Fruit fly (Drosophila melanogaster) whole organism, prepupa: Measurements from ENCODE around the gene CG3184.

ENCODE experiments used
- Blimp-1 ChIP-seq: fragments of 200-800 bp; sonication (Bioruptor generic); optimal IDR thresholded peaks from 3 replicates; lab custom pipeline; 2017; ENCODE audit warnings: missing biosample characterization, missing genetic modification characterization, mild to moderate bottlenecking, moderate library complexity, missing genetic modification reagents
- CG10631 ChIP-seq: fragments of 200-800 bp; sonication (Bioruptor generic); optimal IDR thresholded peaks from 2 replicates; lab custom pipeline; 2016; ENCODE audit warnings: missing biosample characterization, missing genetic modification characterization
- CG11902 ChIP-seq: fragments of 200-800 bp; sonication (Bioruptor generic); optimal IDR thresholded peaks from 3 replicates; lab custom pipeline; 2016; ENCODE audit warnings: missing biosample characterization, missing genetic modification characterization
- CG15336 ChIP-seq: fragments of 200-800 bp; sonication (Bioruptor generic); IDR thresholded peaks from 2 replicates; pipeline ENCODE4 v1.3.6; 2022; ENCODE audit warnings: missing biosample characterization, missing genetic modification characterization
- CG1621 ChIP-seq: fragments of 200-800 bp; sonication (Bioruptor generic); optimal IDR thresholded peaks from 3 replicates; lab custom pipeline; 2018; ENCODE audit warnings: missing biosample characterization, mild to moderate bottlenecking, missing genetic modification characterization
- CG3032 ChIP-seq: fragments of 200-800 bp; optimal IDR thresholded peaks from 2 replicates; lab custom pipeline; 2019; ENCODE audit warnings: missing biosample characterization, mild to moderate bottlenecking, missing genetic modification characterization, moderate library complexity
- CG32006 ChIP-seq: fragments of 200-800 bp; sonication (Bioruptor generic); optimal IDR thresholded peaks from 3 replicates; lab custom pipeline; 2017; ENCODE audit warnings: missing biosample characterization, mild to moderate bottlenecking, missing genetic modification characterization
- CG34406 ChIP-seq: fragments of 200-800 bp; sonication (Bioruptor generic); optimal IDR thresholded peaks from 3 replicates; lab custom pipeline; 2016; ENCODE audit warnings: missing biosample characterization, missing genetic modification characterization
- CG3919 ChIP-seq: fragments of 200-800 bp; sonication (Bioruptor generic); optimal IDR thresholded peaks from 3 replicates; lab custom pipeline; 2016; ENCODE audit warnings: missing biosample characterization, missing genetic modification characterization
- CG4318 ChIP-seq: fragments of 200-800 bp; sonication (Bioruptor generic); optimal IDR thresholded peaks from 3 replicates; lab custom pipeline; 2017; ENCODE audit warnings: missing biosample characterization, mild to moderate bottlenecking, missing genetic modification characterization
- CG6163 ChIP-seq: fragments of 200-800 bp; sonication (Bioruptor generic); IDR thresholded peaks from 3 replicates; pipeline ENCODE4 v1.3.6; 2022; ENCODE audit warnings: missing biosample characterization, missing genetic modification characterization
- CG6276 ChIP-seq: fragments of 200-800 bp; sonication (Bioruptor generic); optimal IDR thresholded peaks from 2 replicates; lab custom pipeline; 2017; ENCODE audit warnings: missing biosample characterization, mild to moderate bottlenecking, missing genetic modification characterization
- CG6808 ChIP-seq: fragments of 200-800 bp; sonication (Bioruptor generic); optimal IDR thresholded peaks from 3 replicates; lab custom pipeline; 2017; ENCODE audit warnings: missing biosample characterization, missing genetic modification characterization, mild to moderate bottlenecking, moderate library complexity, missing genetic modification reagents
- CG6854 ChIP-seq: fragments of 200-800 bp; sonication (Bioruptor generic); optimal IDR thresholded peaks from 2 replicates; lab custom pipeline; 2017; ENCODE audit warnings: missing biosample characterization, mild to moderate bottlenecking, missing genetic modification characterization
- CG7368 ChIP-seq: fragments of 200-800 bp; sonication (Bioruptor generic); optimal IDR thresholded peaks from 3 replicates; lab custom pipeline; 2016; ENCODE audit warnings: missing biosample characterization, missing genetic modification characterization
- Eip75B ChIP-seq: fragments of 200-800 bp; sonication (Bioruptor generic); optimal IDR thresholded peaks from 3 replicates; lab custom pipeline; 2016; ENCODE audit warnings: missing biosample characterization, missing genetic modification characterization
- Eip78C ChIP-seq: fragments of 200-800 bp; sonication (Bioruptor generic); peaks from one replicate; lab custom pipeline; 2016; ENCODE audit warnings: missing biosample characterization, missing genetic modification characterization
- Eip93F ChIP-seq: fragments of 200-800 bp; sonication (Bioruptor generic); optimal IDR thresholded peaks from 2 replicates; lab custom pipeline; 2016; ENCODE audit warnings: missing biosample characterization, mild to moderate bottlenecking, missing genetic modification characterization
- Ets96B ChIP-seq: fragments of 200-800 bp; optimal IDR thresholded peaks from 2 replicates; lab custom pipeline; 2019; ENCODE audit warnings: missing biosample characterization, mild to moderate bottlenecking, missing genetic modification characterization, moderate library complexity
- Hr39 ChIP-seq: fragments of 200-800 bp; sonication (Bioruptor generic); optimal IDR thresholded peaks from 2 replicates; lab custom pipeline; 2016; ENCODE audit warnings: missing biosample characterization, missing genetic modification characterization
- Hr4 ChIP-seq: fragments of 200-800 bp; sonication (Bioruptor generic); optimal IDR thresholded peaks from 3 replicates; lab custom pipeline; 2016; ENCODE audit warnings: missing biosample characterization, missing genetic modification characterization
- Lpt ChIP-seq: fragments of 200-800 bp; sonication (Bioruptor generic); optimal IDR thresholded peaks from 3 replicates; lab custom pipeline; 2016; ENCODE audit warnings: missing biosample characterization, missing genetic modification characterization
- Smox ChIP-seq: fragments of 200-800 bp; sonication (Bioruptor generic); optimal IDR thresholded peaks from 3 replicates; lab custom pipeline; 2016; ENCODE audit warnings: missing biosample characterization, missing genetic modification characterization
- Sox14 ChIP-seq: fragments of 200-800 bp; sonication (Bioruptor generic); optimal IDR thresholded peaks from 3 replicates; lab custom pipeline; 2016; ENCODE audit warnings: missing biosample characterization, missing genetic modification characterization
- achi ChIP-seq: fragments of 200-800 bp; sonication (Bioruptor generic); optimal IDR thresholded peaks from 3 replicates; lab custom pipeline; 2016; ENCODE audit warnings: missing biosample characterization, missing genetic modification characterization
- acj6 ChIP-seq: fragments of 200-800 bp; sonication (Bioruptor generic); optimal IDR thresholded peaks from 3 replicates; lab custom pipeline; 2016; ENCODE audit warnings: missing biosample characterization, missing genetic modification characterization
- cyc ChIP-seq: fragments of 200-800 bp; sonication (Bioruptor generic); optimal IDR thresholded peaks from 3 replicates; lab custom pipeline; 2016; ENCODE audit warnings: missing biosample characterization, missing genetic modification characterization
- dac ChIP-seq: fragments of 200-800 bp; sonication (Bioruptor generic); optimal IDR thresholded peaks from 2 replicates; lab custom pipeline; 2017; ENCODE audit warnings: missing biosample characterization, mild to moderate bottlenecking, missing genetic modification characterization
- dsx ChIP-seq: fragments of 200-800 bp; optimal IDR thresholded peaks from 3 replicates; lab custom pipeline; 2019; ENCODE audit warnings: missing biosample characterization, mild to moderate bottlenecking, missing genetic modification characterization, moderate library complexity; ENCODE audit not compliant: poor library complexity, severe bottlenecking
- eg ChIP-seq: fragments of 200-800 bp; sonication (Bioruptor generic); IDR thresholded peaks from 3 replicates; pipeline ENCODE4 v1.3.6; 2022; ENCODE audit warnings: missing biosample characterization, missing genetic modification characterization
- esn ChIP-seq: fragments of 200-800 bp; sonication (Bioruptor generic); optimal IDR thresholded peaks from 2 replicates; lab custom pipeline; 2016; ENCODE audit warnings: missing biosample characterization, mild to moderate bottlenecking, missing genetic modification characterization, moderate library complexity
- fd59A ChIP-seq: fragments of 200-800 bp; sonication (Bioruptor generic); optimal IDR thresholded peaks from 2 replicates; lab custom pipeline; 2017; ENCODE audit warnings: missing biosample characterization, mild to moderate bottlenecking, missing genetic modification characterization, missing genetic modification reagents
- fkh ChIP-seq: fragments of 200-800 bp; sonication (Bioruptor generic); optimal IDR thresholded peaks from 3 replicates; lab custom pipeline; 2017; ENCODE audit warnings: missing biosample characterization, mild to moderate bottlenecking, missing genetic modification characterization, moderate library complexity
- lz ChIP-seq: fragments of 200-800 bp; sonication (Bioruptor generic); optimal IDR thresholded peaks from 3 replicates; lab custom pipeline; 2016; ENCODE audit warnings: missing biosample characterization, missing genetic modification characterization
- pdm3 ChIP-seq: fragments of 200-800 bp; sonication (Bioruptor generic); optimal IDR thresholded peaks from 3 replicates; lab custom pipeline; 2016; ENCODE audit warnings: missing biosample characterization, missing genetic modification characterization
- salr ChIP-seq, 2 experiments: fragments of 200-800 bp; sonication (Bioruptor generic); optimal IDR thresholded peaks; 3 replicates each; lab custom pipeline; 2016 to 2018; ENCODE audit warnings: missing biosample characterization in 2 of 2, missing genetic modification characterization in 2 of 2, mild to moderate bottlenecking in 1 of 2
- spab ChIP-seq: fragments of 200-800 bp; sonication (Bioruptor generic); optimal IDR thresholded peaks from 2 replicates; lab custom pipeline; 2017; ENCODE audit warnings: missing biosample characterization, mild to moderate bottlenecking, missing genetic modification characterization, missing genetic modification reagents
- ss ChIP-seq, 2 experiments: fragments of 200-800 bp; sonication (Bioruptor generic); optimal IDR thresholded peaks; 2 replicates in 1 of 2; 3 replicates in 1 of 2; lab custom pipeline; 2017 to 2018; ENCODE audit warnings: mild to moderate bottlenecking in 2 of 2, missing biosample characterization in 2 of 2, missing genetic modification characterization in 2 of 2, moderate library complexity in 1 of 2
- svp ChIP-seq: fragments of 200-800 bp; sonication (Bioruptor generic); peaks from one replicate; lab custom pipeline; 2016; ENCODE audit warnings: missing biosample characterization, missing genetic modification characterization
- topi ChIP-seq: fragments of 200-800 bp; sonication (Bioruptor generic); optimal IDR thresholded peaks from 3 replicates; lab custom pipeline; 2016; ENCODE audit warnings: missing biosample characterization, missing genetic modification characterization
- vri ChIP-seq: fragments of 200-800 bp; sonication (Bioruptor generic); optimal IDR thresholded peaks from 3 replicates; lab custom pipeline; 2016; ENCODE audit warnings: missing biosample characterization, mild to moderate bottlenecking, missing genetic modification characterization

CG3184 gene

DNA sequence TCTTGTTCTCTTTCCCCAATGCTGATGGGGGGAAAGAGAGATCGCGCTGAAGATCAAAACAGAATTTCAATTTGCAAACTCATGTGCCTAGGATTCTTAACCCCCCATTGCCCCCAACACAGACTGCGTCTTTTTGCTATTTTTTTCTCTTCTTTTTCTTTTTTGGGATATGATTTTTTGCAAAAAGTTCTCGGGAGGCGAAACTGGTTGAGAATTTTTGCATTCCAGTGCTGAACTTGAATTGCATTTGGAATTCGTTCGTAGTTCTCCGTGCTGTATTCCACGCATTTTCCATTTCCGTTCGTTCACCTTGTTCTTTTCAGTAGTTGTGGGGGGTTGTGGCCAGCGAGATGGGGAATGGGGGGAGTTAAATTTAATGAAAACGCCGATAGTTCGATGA lies 19.6 kb upstream of the CG3184 start (continued):
- TF ChIP-seq spab (GFP tag; lab: Kevin White, UChicago): peak; percentile 65
- TF ChIP-seq CG11902 (GFP tag; lab: Kevin White, UChicago): no peak
- TF ChIP-seq Ets96B (tag; lab: Kevin White, UChicago): peak; percentile 50
- no peak for TF ChIP-seq CG7368
- peak; percentile 10 for TF ChIP-seq CG32006 (GFP tag; lab: Kevin White, UChicago)
- no peak for TF ChIP-seq CG4318
- TF ChIP-seq cyc (GFP tag; lab: Kevin White, UChicago): no peak
- TF ChIP-seq, all 60 proteins: peak for 21

DNA sequence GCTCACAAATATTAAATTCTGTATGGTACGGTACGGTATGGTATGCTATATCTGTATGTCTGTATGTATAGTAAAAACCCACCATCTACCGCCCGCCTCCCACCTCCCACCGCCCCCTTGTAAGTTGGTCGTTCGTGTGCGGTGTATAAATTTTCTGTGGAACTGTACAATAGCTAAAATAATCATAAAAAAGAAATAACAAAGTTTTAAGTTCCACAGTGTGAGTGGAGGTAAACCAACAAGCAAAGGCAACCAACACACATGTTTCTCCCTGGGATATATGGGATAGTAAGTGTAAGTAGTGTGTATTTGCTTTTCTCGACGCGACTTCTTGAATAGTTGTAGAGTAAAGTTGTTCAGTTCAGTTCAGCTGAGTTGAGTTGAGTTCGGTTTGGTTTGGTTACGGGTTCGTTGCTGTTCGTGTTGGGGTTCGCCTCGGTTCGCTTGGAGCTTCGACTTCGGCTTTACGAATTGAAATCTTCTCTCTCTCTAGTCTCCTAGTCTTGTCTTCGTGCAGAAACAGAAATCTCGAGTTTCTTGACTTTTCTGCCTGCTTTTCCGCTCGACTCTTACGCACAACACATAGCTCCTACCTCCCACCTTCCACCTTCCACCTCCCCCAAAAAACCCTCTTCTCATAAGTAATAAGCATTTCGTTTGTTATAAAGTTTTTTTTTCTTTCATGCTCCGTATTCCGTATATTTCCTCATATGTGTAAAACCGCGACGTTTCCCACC lies 18.2 kb upstream of the CG3184 start:
- no peak for TF ChIP-seq vri (GFP tag; lab: Kevin White, UChicago)
- 0 out of 3 replicates have a peak, but pooled peaks have one; percentile 8 for TF ChIP-seq eg (GFP tag; lab: Robert Waterston, UW)
- TF ChIP-seq CG34406 (GFP tag; lab: Kevin White, UChicago): no peak
- TF ChIP-seq fkh: peak; percentile 87
- TF ChIP-seq CG6808 (GFP tag; lab: Kevin White, UChicago): no peak
- peak; percentile 43; the same call in 1 of the 2 replicates for TF ChIP-seq CG15336
- peak in 1 of 2 experiments; percentile 11 for TF ChIP-seq ss (GFP tag; optimal IDR thresholded peaks at IDR 0.05; lab: Kevin White, UChicago)

- TF ChIP-seq CG1621 (tag; lab: Kevin White, UChicago): no peak
- TF ChIP-seq vri (GFP tag; lab: Kevin White, UChicago): peak; percentile 88
Measured at dm6 chrX:6705890-6706289, 17.3 kb upstream of the CG3184 start.

dm6 chrX:6705059-6705802 lies 16.7 kb upstream of the CG3184 start:
- peak; percentile 25 for TF ChIP-seq acj6 (GFP tag; lab: Kevin White, UChicago)
- no peak for TF ChIP-seq Eip93F (GFP tag; lab: Kevin White, UChicago)
- no peak for TF ChIP-seq Blimp-1 (GFP tag; lab: Kevin White, UChicago)
- TF ChIP-seq CG10631: peak; percentile 43
- TF ChIP-seq CG1621 (tag; lab: Kevin White, UChicago): peak; percentile 19
- no peak for TF ChIP-seq CG6163 (GFP tag; lab: Robert Waterston, UW)
- no peak for TF ChIP-seq CG6854 (GFP tag; lab: Kevin White, UChicago)
- TF ChIP-seq CG6808 (GFP tag; lab: Kevin White, UChicago): peak; percentile 46
- peak; percentile 28 for TF ChIP-seq spab (GFP tag; lab: Kevin White, UChicago)
- TF ChIP-seq topi: peak; percentile 32
- TF ChIP-seq fd59A (GFP tag; lab: Kevin White, UChicago): peak; percentile 7
- TF ChIP-seq salr (GFP tag; optimal IDR thresholded peaks at IDR 0.05; lab: Kevin White, UChicago): peak; percentile 5 to 32
- peak; percentile 26 for TF ChIP-seq CG3032
- peak; percentile 21 for TF ChIP-seq CG6276 (GFP tag; lab: Kevin White, UChicago)
- no peak for TF ChIP-seq dac (GFP tag; lab: Kevin White, UChicago)
- TF ChIP-seq Eip75B (GFP tag; lab: Kevin White, UChicago): peak; percentile 49
- no peak for TF ChIP-seq cyc (GFP tag; lab: Kevin White, UChicago)
- TF ChIP-seq lz (GFP tag; lab: Kevin White, UChicago): peak; percentile 30
- peak; percentile 40 for TF ChIP-seq achi (GFP tag; lab: Kevin White, UChicago)
- peak; percentile 86 for TF ChIP-seq svp (GFP tag; lab: Kevin White, UChicago)
- TF ChIP-seq fkh: no peak
- TF ChIP-seq Ets96B (tag; lab: Kevin White, UChicago): peak; percentile 15
- TF ChIP-seq Lpt: peak; percentile 1
- TF ChIP-seq CG3919 (GFP tag; lab: Kevin White, UChicago): peak; percentile 0
- peak; percentile 56 for TF ChIP-seq esn (GFP tag; lab: Kevin White, UChicago)
- 0 out of 3 replicates have a peak, but pooled peaks have one; percentile 16 for TF ChIP-seq eg (GFP tag; lab: Robert Waterston, UW)
- peak; percentile 26 for TF ChIP-seq dsx (GFP tag; lab: Kevin White, UChicago)
- peak; percentile 34 for TF ChIP-seq CG4318
- peak; percentile 46 for TF ChIP-seq Sox14 (GFP tag; lab: Kevin White, UChicago)
- peak; percentile 59 for TF ChIP-seq Hr4
- peak; percentile 22 for TF ChIP-seq Smox (GFP tag; lab: Kevin White, UChicago)
- TF ChIP-seq Hr39 (GFP tag; lab: Kevin White, UChicago): no peak
- TF ChIP-seq pdm3 (GFP tag; lab: Kevin White, UChicago): peak; percentile 20
- TF ChIP-seq Eip78C (GFP tag; lab: Kevin White, UChicago): peak; percentile 91
